Fruit fly (Drosophila melanogaster): ENCODE results near the gene Vps36.

- TF ChIP-seq CG8632 (GFP tag; optimal IDR thresholded peaks at IDR 0.05) (no peak), CG6163 (GFP tag; IDR thresholded peaks at IDR 0.05) (no peak), CG8119 (GFP tag; IDR thresholded peaks at IDR 0.05) (no peak), Sox14 (GFP tag; optimal IDR thresholded peaks at IDR 0.05) (no peak), Sox102F (GFP tag; optimal IDR thresholded peaks at IDR 0.05) (no peak), CG11902 (GFP tag; optimal IDR thresholded peaks at IDR 0.05) (no peak), Hr4 (GFP tag; optimal IDR thresholded peaks at IDR 0.05) (no peak), Eip75B (GFP tag; optimal IDR thresholded peaks at IDR 0.05) (no peak), Lpt (GFP tag; optimal IDR thresholded peaks at IDR 0.05) (no peak), acj6 (GFP tag; optimal IDR thresholded peaks at IDR 0.05) (no peak), CG16779 (tag; optimal IDR thresholded peaks at IDR 0.05) (no peak)
Observed at dm6 chr3L:13479204-13479600, 33.7 kb downstream of the Vps36 start.
